Comparison of ENCODE assay signal across 6 fruit fly cellular contexts in the genomic region with DNA sequence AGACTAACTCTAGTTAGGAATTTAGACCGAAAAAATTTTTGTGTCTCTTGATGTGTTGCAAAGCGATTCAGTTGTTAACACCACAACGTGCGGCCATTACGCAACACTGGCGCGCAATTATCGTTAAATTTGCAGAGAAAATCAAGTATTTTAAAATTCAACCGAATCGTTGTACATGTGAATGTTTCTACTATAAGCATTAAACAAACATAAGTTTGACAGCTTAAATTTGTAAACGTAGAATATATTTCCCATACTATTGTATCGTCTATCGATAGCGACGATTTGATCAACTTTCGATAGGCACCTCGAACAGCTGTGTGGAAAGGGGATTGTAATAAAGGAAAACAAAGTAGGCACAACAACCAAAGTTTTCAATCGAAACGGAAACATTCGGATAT.
TF ChIP-seq lines count a peak whose summit lies in the region.

Gene Usp30, minus strand, starts transcription at position 245 of the 401 bp plus-strand sequence.
Gene CG16721, plus strand, starts transcription at position 327 of the 401 bp plus-strand sequence.

- TF ChIP-seq CTCF in whole organism, embryonic (GFP tag; optimal IDR thresholded peaks at IDR 0.05; lab: Kevin White, UChicago), result peak; percentile 41

TF ChIP-seq in Kc167, 6 proteins besides CTCF, POLR2A, EP300 and RAD21:
- TF ChIP-seq psq (optimal IDR thresholded peaks at IDR 0.05; lab: Kevin White, UChicago), result peak; percentile 25
- no peak for TF ChIP-seq Myc (optimal IDR thresholded peaks at IDR 0.05; lab: Kevin White, UChicago)
- no peak for TF ChIP-seq insv (optimal IDR thresholded peaks at IDR 0.05; lab: Kevin White, UChicago)
- TF ChIP-seq h (optimal IDR thresholded peaks at IDR 0.05; lab: Kevin White, UChicago), result no peak
- TF ChIP-seq Sin3A (optimal IDR thresholded peaks at IDR 0.05; lab: Kevin White, UChicago), result peak; percentile 4

TF ChIP-seq in whole organism, adult, 20 proteins besides CTCF, POLR2A, EP300 and RAD21 (continues in another document):
- TF ChIP-seq tj (GFP tag; optimal IDR thresholded peaks at IDR 0.05; lab: Kevin White, UChicago), result peak; percentile 24
- peak; percentile 83 for TF ChIP-seq pad (GFP tag; optimal IDR thresholded peaks at IDR 0.05; lab: Kevin White, UChicago)
- peak; percentile 69 for TF ChIP-seq CG11617 (GFP tag; optimal IDR thresholded peaks at IDR 0.05; lab: Kevin White, UChicago)
- peak; percentile 89 for TF ChIP-seq CG1620 (GFP tag; optimal IDR thresholded peaks at IDR 0.05; lab: Kevin White, UChicago)
- TF ChIP-seq bab1 (GFP tag; optimal IDR thresholded peaks at IDR 0.05; lab: Kevin White, UChicago), result peak; percentile 80
- TF ChIP-seq CG7101 (tag; optimal IDR thresholded peaks at IDR 0.05; lab: Kevin White, UChicago), result peak; percentile 85
- peak; percentile 55 for TF ChIP-seq ovo (GFP tag; optimal IDR thresholded peaks at IDR 0.05; lab: Kevin White, UChicago)
- no peak for TF ChIP-seq CG5204 (GFP tag; optimal IDR thresholded peaks at IDR 0.05; lab: Kevin White, UChicago)
- peak; percentile 86 for TF ChIP-seq Mnt (GFP tag; optimal IDR thresholded peaks at IDR 0.05; lab: Kevin White, UChicago)
- TF ChIP-seq CG33017 (tag; optimal IDR thresholded peaks at IDR 0.05; lab: Kevin White, UChicago), result peak; percentile 71
- TF ChIP-seq Clk (GFP tag; optimal IDR thresholded peaks at IDR 0.05; lab: Kevin White, UChicago), result no peak
- TF ChIP-seq cnc (optimal IDR thresholded peaks at IDR 0.05; lab: Kevin White, UChicago), result no peak
- no peak for TF ChIP-seq kay (GFP tag; lab: Kevin White, UChicago; ENCODE audit: borderline replicate concordance)
- TF ChIP-seq toe (GFP tag; optimal IDR thresholded peaks at IDR 0.05; lab: Kevin White, UChicago), result peak; percentile 37
- TF ChIP-seq cic (GFP tag; optimal IDR thresholded peaks at IDR 0.05; lab: Kevin White, UChicago), result peak; percentile 48
- peak; percentile 76 for TF ChIP-seq CG14711 (tag; optimal IDR thresholded peaks at IDR 0.05; lab: Kevin White, UChicago)

TF ChIP-seq in whole organism, embryonic, 481 proteins besides CTCF, POLR2A, EP300 and RAD21 (continues in another document):
- no peak for TF ChIP-seq CG15073 (GFP tag; optimal IDR thresholded peaks at IDR 0.05; lab: Kevin White, UChicago)
- peak; percentile 73 for TF ChIP-seq BEAF-32 (GFP tag; optimal IDR thresholded peaks at IDR 0.05; lab: Kevin White, UChicago)
- TF ChIP-seq jumu (GFP tag; optimal IDR thresholded peaks at IDR 0.05; lab: Kevin White, UChicago), result peak; percentile 31
- no peak for TF ChIP-seq CG7372 (GFP tag; IDR thresholded peaks at IDR 0.05; lab: Robert Waterston, UW)
- peak; percentile 3 for TF ChIP-seq Fer2 (tag; optimal IDR thresholded peaks at IDR 0.05; lab: Kevin White, UChicago)
- peak in 1 of 2 experiments; percentile 34 for TF ChIP-seq insv (GFP tag; optimal IDR thresholded peaks at IDR 0.05; lab: Kevin White, UChicago)
- TF ChIP-seq peb (GFP tag; IDR thresholded peaks at IDR 0.05; lab: Robert Waterston, UW), result no peak
- TF ChIP-seq HmgD (GFP tag; optimal IDR thresholded peaks at IDR 0.05; lab: Kevin White, UChicago), result no peak
- peak; percentile 29 for TF ChIP-seq CG7556 (GFP tag; optimal IDR thresholded peaks at IDR 0.05; lab: Kevin White, UChicago)
- peak; percentile 29 for TF ChIP-seq CG18011 (GFP tag; optimal IDR thresholded peaks at IDR 0.05; lab: Kevin White, UChicago)
- no peak for TF ChIP-seq p53 (GFP tag; optimal IDR thresholded peaks at IDR 0.05; lab: Kevin White, UChicago)
- no peak for TF ChIP-seq corto (GFP tag; optimal IDR thresholded peaks at IDR 0.05; lab: Kevin White, UChicago)
- TF ChIP-seq slbo (GFP tag; IDR thresholded peaks at IDR 0.05; lab: Robert Waterston, UW), result peak; percentile 45
- no peak for TF ChIP-seq CG31388 (GFP tag; optimal IDR thresholded peaks at IDR 0.05; lab: Kevin White, UChicago)
- TF ChIP-seq NfI (GFP tag; optimal IDR thresholded peaks at IDR 0.05; lab: Kevin White, UChicago), result peak; percentile 56
- no peak for TF ChIP-seq CG16815 (GFP tag; optimal IDR thresholded peaks at IDR 0.05; lab: Kevin White, UChicago)
- no peak for TF ChIP-seq CG12769 (tag; optimal IDR thresholded peaks at IDR 0.05; lab: Kevin White, UChicago)

TF ChIP-seq in whole organism, prepupa, 60 proteins besides CTCF, POLR2A, EP300 and RAD21 (continues in another document):
- peak; percentile 4 for TF ChIP-seq CG6792 (GFP tag; optimal IDR thresholded peaks at IDR 0.05; lab: Kevin White, UChicago)
- peak; percentile 37 for TF ChIP-seq CG10631 (GFP tag; optimal IDR thresholded peaks at IDR 0.05; lab: Kevin White, UChicago)
- peak; percentile 67 for TF ChIP-seq lz (GFP tag; optimal IDR thresholded peaks at IDR 0.05; lab: Kevin White, UChicago)
- TF ChIP-seq Hr4 (GFP tag; optimal IDR thresholded peaks at IDR 0.05; lab: Kevin White, UChicago), result peak; percentile 10
- TF ChIP-seq Hr39 (GFP tag; optimal IDR thresholded peaks at IDR 0.05; lab: Kevin White, UChicago), result peak; percentile 49
- peak; percentile 69 for TF ChIP-seq esn (GFP tag; optimal IDR thresholded peaks at IDR 0.05; lab: Kevin White, UChicago)
- TF ChIP-seq topi (GFP tag; optimal IDR thresholded peaks at IDR 0.05; lab: Kevin White, UChicago), result peak; percentile 65
- peak; percentile 69 for TF ChIP-seq Sox14 (GFP tag; optimal IDR thresholded peaks at IDR 0.05; lab: Kevin White, UChicago)
- no peak for TF ChIP-seq CG11902 (GFP tag; optimal IDR thresholded peaks at IDR 0.05; lab: Kevin White, UChicago)
- peak; percentile 34 for TF ChIP-seq Ets21C (GFP tag; optimal IDR thresholded peaks at IDR 0.05; lab: Kevin White, UChicago)
- peak; percentile 53 for TF ChIP-seq achi (GFP tag; optimal IDR thresholded peaks at IDR 0.05; lab: Kevin White, UChicago)
- no peak for TF ChIP-seq CG32006 (GFP tag; optimal IDR thresholded peaks at IDR 0.05; lab: Kevin White, UChicago)
- no peak for TF ChIP-seq CG8119 (GFP tag; IDR thresholded peaks at IDR 0.05; lab: Robert Waterston, UW)
- peak; percentile 67 for TF ChIP-seq Eip78C (GFP tag; lab: Kevin White, UChicago)
- peak; percentile 51 for TF ChIP-seq CG1621 (tag; optimal IDR thresholded peaks at IDR 0.05; lab: Kevin White, UChicago)
- no peak for TF ChIP-seq CG4318 (GFP tag; optimal IDR thresholded peaks at IDR 0.05; lab: Kevin White, UChicago)
- TF ChIP-seq CG31627 (GFP tag; optimal IDR thresholded peaks at IDR 0.05; lab: Kevin White, UChicago), result peak; percentile 57
- TF ChIP-seq pdm3 (GFP tag; optimal IDR thresholded peaks at IDR 0.05; lab: Kevin White, UChicago), result no peak

TF ChIP-seq in whole organism, pupa, 21 proteins besides CTCF, POLR2A, EP300 and RAD21:
- peak; percentile 22 for TF ChIP-seq CG8159 (tag; optimal IDR thresholded peaks at IDR 0.05; lab: Kevin White, UChicago)
- TF ChIP-seq CG32121 (GFP tag; IDR thresholded peaks at IDR 0.05; lab: Robert Waterston, UW), result peak; percentile 48; the same call in 1 of the 2 replicates
- no peak for TF ChIP-seq Pif1B (GFP tag; optimal IDR thresholded peaks at IDR 0.05; lab: Kevin White, UChicago)
- TF ChIP-seq Snoo (tag; optimal IDR thresholded peaks at IDR 0.05; lab: Kevin White, UChicago), result peak; percentile 13
- TF ChIP-seq Pif1A (GFP tag; optimal IDR thresholded peaks at IDR 0.05; lab: Kevin White, UChicago), result no peak
- 0 out of 3 replicates have a peak, but pooled peaks have one; percentile 21 for TF ChIP-seq fd96Ca (GFP tag; IDR thresholded peaks at IDR 0.05; lab: Robert Waterston, UW)
- TF ChIP-seq CG15710 (tag; optimal IDR thresholded peaks at IDR 0.05; lab: Kevin White, UChicago), result peak; percentile 24
- TF ChIP-seq CG4496 (GFP tag; IDR thresholded peaks at IDR 0.05; lab: Robert Waterston, UW), result peak; percentile 54; the same call in 2 of the 3 replicates

TF ChIP-seq in whole organism, wandering third instar larva, 38 proteins besides CTCF, POLR2A, EP300 and RAD21 (continues in another document):
- TF ChIP-seq woc (GFP tag; optimal IDR thresholded peaks at IDR 0.05; lab: Kevin White, UChicago) (no peak), Abd-B (GFP tag; optimal IDR thresholded peaks at IDR 0.05; lab: Kevin White, UChicago) (no peak), CrebA (GFP tag; optimal IDR thresholded peaks at IDR 0.05; lab: Kevin White, UChicago; ENCODE audit: borderline replicate concordance) (no peak), Myc (optimal IDR thresholded peaks at IDR 0.05; lab: Kevin White, UChicago) (no peak), foxo (GFP tag; optimal IDR thresholded peaks at IDR 0.05; lab: Kevin White, UChicago) (peak in 1 of 2 experiments; percentile 84), brk (GFP tag; optimal IDR thresholded peaks at IDR 0.05; lab: Kevin White, UChicago) (no peak), Mio (GFP tag; optimal IDR thresholded peaks at IDR 0.05; lab: Kevin White, UChicago) (no peak), Hr83 (GFP tag; optimal IDR thresholded peaks at IDR 0.05; lab: Kevin White, UChicago; ENCODE audit: poor library complexity, severe bottlenecking) (peak; percentile 11), ey (GFP tag; optimal IDR thresholded peaks at IDR 0.05; lab: Kevin White, UChicago) (peak; percentile 59), pan (optimal IDR thresholded peaks at IDR 0.05; lab: Kevin White, UChicago) (no peak), fru (GFP tag; optimal IDR thresholded peaks at IDR 0.05; lab: Kevin White, UChicago) (peak; percentile 74), Dif (GFP tag; optimal IDR thresholded peaks at IDR 0.05; lab: Kevin White, UChicago; ENCODE audit: partially characterized antibody) (no peak), sv (GFP tag; optimal IDR thresholded peaks at IDR 0.05; lab: Kevin White, UChicago) (peak; percentile 51), GATAd (GFP tag; optimal IDR thresholded peaks at IDR 0.05; lab: Kevin White, UChicago) (no peak), Sp1 (GFP tag; optimal IDR thresholded peaks at IDR 0.05; lab: Kevin White, UChicago) (peak; percentile 57), lola (GFP tag; optimal IDR thresholded peaks at IDR 0.05; lab: Kevin White, UChicago) (no peak), tai (GFP tag; optimal IDR thresholded peaks at IDR 0.05; lab: Kevin White, UChicago) (no peak), Dfd (GFP tag; optimal IDR thresholded peaks at IDR 0.05; lab: Kevin White, UChicago) (no peak), Jra (GFP tag; optimal IDR thresholded peaks at IDR 0.05; lab: Kevin White, UChicago) (peak; percentile 81), psq (GFP tag; optimal IDR thresholded peaks at IDR 0.05; lab: Kevin White, UChicago) (peak; percentile 65), CG32264 (GFP tag; optimal IDR thresholded peaks at IDR 0.05; lab: Kevin White, UChicago) (peak; percentile 38), dsf (GFP tag; optimal IDR thresholded peaks at IDR 0.05; lab: Kevin White, UChicago; ENCODE audit: borderline replicate concordance) (no peak), Vsx2 (GFP tag; optimal IDR thresholded peaks at IDR 0.05; lab: Kevin White, UChicago; ENCODE audit: partially characterized antibody) (no peak), h (GFP tag; optimal IDR thresholded peaks at IDR 0.05; lab: Kevin White, UChicago) (peak; percentile 80), sage (GFP tag; optimal IDR thresholded peaks at IDR 0.05; lab: Kevin White, UChicago) (no peak), Hnf4 (GFP tag; optimal IDR thresholded peaks at IDR 0.05; lab: Kevin White, UChicago) (no peak), Rel (GFP tag; optimal IDR thresholded peaks at IDR 0.05; lab: Kevin White, UChicago) (no peak), Rel (tag; optimal IDR thresholded peaks at IDR 0.05; lab: Kevin White, UChicago) (peak; percentile 66), usp (GFP tag; optimal IDR thresholded peaks at IDR 0.05; lab: Kevin White, UChicago) (no peak)
